Worm (Caenorhabditis elegans): Measurements from ENCODE around the gene gpd-3.

The gpd-3 gene

ce11 chrX:3116033-3116876 is 3.1 kb upstream of the gpd-3 start, which contains the start of gene mai-1 (continued):
- TF ChIP-seq dve-1 (tag; optimal IDR thresholded peaks at IDR 0.05; ENCODE audit: insufficient read depth) (no peak), hlh-30 (tag; optimal IDR thresholded peaks at IDR 0.05; ENCODE audit: insufficient read depth) (no peak), aly-2 (tag; optimal IDR thresholded peaks at IDR 0.05) (no peak), lin-38 (GFP tag; IDR thresholded peaks at IDR 0.05) (peak; percentile 9; the same call in 1 of the 2 replicates), nhr-10 (tag; optimal IDR thresholded peaks at IDR 0.05) (peak; percentile 28), lin-29 (GFP tag; IDR thresholded peaks at IDR 0.05) (no peak), ceh-28 (tag; optimal IDR thresholded peaks at IDR 0.05) (no peak), zfp-2 (tag; optimal IDR thresholded peaks at IDR 0.05) (no peak), mes-2 (tag; optimal IDR thresholded peaks at IDR 0.05; ENCODE audit: poor library complexity, severe bottlenecking) (no peak), mdt-29 (GFP tag; IDR thresholded peaks at IDR 0.05) (peak; percentile 7; the same call in 1 of the 2 replicates), ceh-82 (tag; optimal IDR thresholded peaks at IDR 0.05) (no peak), hlh-11 (tag; optimal IDR thresholded peaks at IDR 0.05) (peak; percentile 4), lsy-2 (tag; optimal IDR thresholded peaks at IDR 0.05) (peak; percentile 7 to 24), skn-1 (tag; optimal IDR thresholded peaks at IDR 0.05) (no peak), ztf-11 (tag; optimal IDR thresholded peaks at IDR 0.05) (no peak), sdz-12 (GFP tag; optimal IDR thresholded peaks at IDR 0.05) (peak; percentile 33), ztf-7 (tag; optimal IDR thresholded peaks at IDR 0.05) (no peak), egl-43 (GFP tag; IDR thresholded peaks at IDR 0.05) (peak; percentile 81), ZK337.2 (GFP tag; IDR thresholded peaks at IDR 0.05) (no peak), ceh-62 (tag; optimal IDR thresholded peaks at IDR 0.05) (no peak), F49E8.2 (tag; optimal IDR thresholded peaks at IDR 0.05; ENCODE audit: borderline replicate concordance) (no peak), ceh-20 (GFP tag; IDR thresholded peaks at IDR 0.05) (peak; percentile 55; the same call in 1 of the 2 replicates), dmd-9 (GFP tag; IDR thresholded peaks at IDR 0.05) (no peak), zip-2 (tag; optimal IDR thresholded peaks at IDR 0.05) (no peak), spr-1 (tag; optimal IDR thresholded peaks at IDR 0.05) (no peak), zip-11 (GFP tag; IDR thresholded peaks at IDR 0.05) (no peak), Y75B8A.6 (GFP tag; IDR thresholded peaks at IDR 0.05) (0 out of 2 replicates have a peak, but pooled peaks have one; percentile 40), T20F7.1 (GFP tag; optimal IDR thresholded peaks at IDR 0.05) (no peak), dmd-6 (GFP tag; IDR thresholded peaks at IDR 0.05) (no peak; the same call in none of the 2 replicates), duxl-1 (tag; optimal IDR thresholded peaks at IDR 0.05; ENCODE audit: poor library complexity) (no peak), Y48G9A.11 (GFP tag; IDR thresholded peaks at IDR 0.05) (peak; percentile 45; the same call in 1 of the 2 replicates), lin-39 (tag; optimal IDR thresholded peaks at IDR 0.05) (no peak), vab-7 (GFP tag; IDR thresholded peaks at IDR 0.05) (no peak)

DNA sequence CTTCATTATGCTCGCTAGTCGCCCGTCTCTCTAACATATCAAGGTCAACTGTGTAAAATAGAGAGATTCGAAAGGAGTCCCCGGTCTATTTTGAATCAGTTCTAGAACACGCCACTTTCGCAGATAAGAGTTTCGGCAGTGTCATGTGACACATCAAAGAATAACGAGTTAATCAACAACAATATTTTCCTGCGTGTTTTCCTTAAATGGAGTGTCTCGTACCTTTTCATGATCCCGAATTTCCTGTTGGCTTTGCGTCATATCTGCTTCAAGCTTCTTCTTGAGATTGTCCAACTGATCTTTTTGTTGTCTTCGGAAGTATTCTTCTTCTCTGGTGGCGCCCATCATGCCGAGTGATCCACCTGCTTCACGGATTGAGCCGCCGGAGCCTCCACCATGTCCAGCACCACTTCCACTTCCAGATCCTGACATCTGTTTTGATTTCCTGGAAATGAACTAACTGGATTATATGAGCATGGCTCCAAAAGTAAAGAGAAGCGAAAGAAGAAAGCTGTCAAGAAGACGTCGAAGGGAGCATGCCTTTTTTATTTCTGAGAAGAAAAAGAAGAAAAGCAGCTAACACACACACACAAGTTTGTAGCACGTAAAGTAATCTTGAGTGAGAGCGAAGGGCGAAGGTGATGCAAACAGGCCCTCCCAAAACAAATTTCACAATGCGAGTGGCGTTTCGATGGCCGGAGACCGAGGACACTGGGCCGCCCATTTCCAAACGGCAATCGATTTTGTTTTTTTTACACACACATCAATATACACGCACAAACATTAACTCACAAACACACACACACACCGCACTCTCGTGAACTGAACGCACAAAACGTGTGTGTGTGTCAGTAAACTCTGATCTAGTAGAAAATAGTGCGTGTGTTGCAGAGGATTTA is 2.2 kb upstream of the gpd-3 start:
- TF ChIP-seq daf-12 (tag; optimal IDR thresholded peaks at IDR 0.05) = no peak
- TF ChIP-seq zfp-3 (GFP tag; conservative IDR thresholded peaks at IDR 0.05) = peak; percentile 68; the same call in 1 of the 2 replicates
- peak; percentile 48 for TF ChIP-seq nhr-11 (tag; optimal IDR thresholded peaks at IDR 0.05)
- TF ChIP-seq nhr-111 (GFP tag; optimal IDR thresholded peaks at IDR 0.05) = no peak
- TF ChIP-seq zip-11 (GFP tag; IDR thresholded peaks at IDR 0.05) = no peak
- peak; percentile 21; the same call in 1 of the 2 replicates for TF ChIP-seq mdt-29 (GFP tag; IDR thresholded peaks at IDR 0.05)
- peak; percentile 63 for TF ChIP-seq hlh-11 (tag; optimal IDR thresholded peaks at IDR 0.05)
- TF ChIP-seq tra-1 (GFP tag; IDR thresholded peaks at IDR 0.05) = no peak; the same call in 1 of the 2 replicates
- TF ChIP-seq nhr-237 (tag; optimal IDR thresholded peaks at IDR 0.05) = no peak
- TF ChIP-seq pha-4 (GFP tag; IDR thresholded peaks at IDR 0.05) = no peak; the same call in 1 of the 2 replicates
- TF ChIP-seq pha-4 (tag; optimal IDR thresholded peaks at IDR 0.05) = peak; percentile 46
- no peak for TF ChIP-seq jun-1 (tag; optimal IDR thresholded peaks at IDR 0.05)
- TF ChIP-seq gei-8 (GFP tag; optimal IDR thresholded peaks at IDR 0.05) = no peak
- TF ChIP-seq ceh-28 (tag; optimal IDR thresholded peaks at IDR 0.05) = peak; percentile 7
- no peak; the same call in 1 of the 2 replicates for TF ChIP-seq T26A8.4 (GFP tag; IDR thresholded peaks at IDR 0.05)
- TF ChIP-seq hlh-30 (tag; optimal IDR thresholded peaks at IDR 0.05; ENCODE audit: insufficient read depth) = peak; percentile 64
- peak; percentile 85 for TF ChIP-seq dve-1 (tag; optimal IDR thresholded peaks at IDR 0.05; ENCODE audit: insufficient read depth)
- TF ChIP-seq fkh-10 (GFP tag; optimal IDR thresholded peaks at IDR 0.05) = no peak
- 0 out of 2 replicates have a peak, but pooled peaks have one; percentile 56 for TF ChIP-seq lin-1 (GFP tag; IDR thresholded peaks at IDR 0.05)
